Fruit fly (Drosophila melanogaster) whole organism, embryonic: ENCODE measurements around the gene CG43796.
A peak's percentile ranks its signal among the peaks of the same experiment; 100 is the strongest.

Experiments used
- Atf3 ChIP-seq: fragments of 200-800 bp; sonication (Bioruptor generic); optimal IDR thresholded peaks from 3 replicates; lab custom pipeline; 2016; ENCODE audit warnings: missing biosample characterization, missing genetic modification characterization
- CG10431 ChIP-seq: fragments of 200-800 bp; sonication (Bioruptor generic); optimal IDR thresholded peaks from 3 replicates; lab custom pipeline; 2018; ENCODE audit warnings: missing biosample characterization, mild to moderate bottlenecking, missing genetic modification characterization
- CG12219 ChIP-seq: fragments of 200-800 bp; sonication (Bioruptor generic); optimal IDR thresholded peaks from 3 replicates; lab custom pipeline; 2018; ENCODE audit warnings: missing biosample characterization, mild to moderate bottlenecking, missing genetic modification characterization
- CG12659 ChIP-seq: fragments of 200-800 bp; sonication (Bioruptor generic); optimal IDR thresholded peaks from 3 replicates; lab custom pipeline; 2017; ENCODE audit warnings: mild to moderate bottlenecking, missing biosample characterization, missing genetic modification reagents, missing genetic modification characterization
- CG13123 ChIP-seq: fragments of 200-800 bp; sonication (Bioruptor generic); optimal IDR thresholded peaks from 2 replicates; lab custom pipeline; 2016; ENCODE audit warnings: missing biosample characterization, missing genetic modification characterization
- CG13296 ChIP-seq: fragments of 200-800 bp; sonication (Bioruptor generic); optimal IDR thresholded peaks from 3 replicates; lab custom pipeline; 2018; ENCODE audit warnings: missing biosample characterization, mild to moderate bottlenecking, missing genetic modification characterization
- CG14441 ChIP-seq: fragments of 200-800 bp; sonication (Bioruptor generic); IDR thresholded peaks from 2 replicates; pipeline ENCODE4 v1.3.6; 2022; ENCODE audit warnings: missing biosample characterization, missing genetic modification characterization
- CG14710 ChIP-seq: fragments of 200-800 bp; sonication (Bioruptor generic); optimal IDR thresholded peaks from 3 replicates; lab custom pipeline; 2019; ENCODE audit warnings: missing biosample characterization, mild to moderate bottlenecking, missing genetic modification characterization, moderate library complexity
- CG15073 ChIP-seq: fragments of 200-800 bp; sonication (Bioruptor generic); optimal IDR thresholded peaks from 2 replicates; lab custom pipeline; 2016; ENCODE audit warnings: missing biosample characterization, missing genetic modification characterization
- CG1529 ChIP-seq: fragments of 200-800 bp; sonication (Bioruptor generic); optimal IDR thresholded peaks from 3 replicates; lab custom pipeline; 2018; ENCODE audit warnings: missing biosample characterization, missing genetic modification characterization
- CG15479 ChIP-seq: fragments of 200-800 bp; sonication (Bioruptor generic); optimal IDR thresholded peaks from 3 replicates; lab custom pipeline; 2019; ENCODE audit warnings: missing biosample characterization, mild to moderate bottlenecking, missing genetic modification characterization, moderate library complexity
- CG1602 ChIP-seq: fragments of 200-800 bp; sonication (Bioruptor generic); optimal IDR thresholded peaks from 3 replicates; lab custom pipeline; 2016; ENCODE audit warnings: missing biosample characterization, missing genetic modification characterization
- CG1603 ChIP-seq: fragments of 200-800 bp; sonication (Bioruptor generic); optimal IDR thresholded peaks from 2 replicates; lab custom pipeline; 2019; ENCODE audit warnings: missing biosample characterization, mild to moderate bottlenecking, missing genetic modification characterization, moderate library complexity
- CG17385 ChIP-seq: fragments of 200-800 bp; sonication (Bioruptor generic); optimal IDR thresholded peaks from 3 replicates; lab custom pipeline; 2018; ENCODE audit warnings: missing biosample characterization, mild to moderate bottlenecking, missing genetic modification characterization
- CG33213 ChIP-seq: fragments of 200-800 bp; sonication (Bioruptor generic); optimal IDR thresholded peaks from 3 replicates; lab custom pipeline; 2016; ENCODE audit warnings: missing biosample characterization, missing genetic modification characterization
- CG34376 ChIP-seq: fragments of 200-800 bp; sonication (Bioruptor generic); optimal IDR thresholded peaks from 2 replicates; lab custom pipeline; 2018; ENCODE audit warnings: missing biosample characterization, mild to moderate bottlenecking, missing genetic modification characterization
- CG34422 ChIP-seq: fragments of 200-800 bp; sonication (Bioruptor generic); IDR thresholded peaks from 3 replicates; pipeline ENCODE4 v1.3.6; 2022; ENCODE audit warnings: missing biosample characterization, missing genetic modification characterization
- CG43689 ChIP-seq: fragments of 200-800 bp; sonication (Bioruptor generic); IDR thresholded peaks from 2 replicates; pipeline ENCODE4 v1.3.6; 2022; ENCODE audit warnings: missing biosample characterization, missing genetic modification characterization
- CG4707 ChIP-seq: fragments of 200-800 bp; sonication (Bioruptor generic); optimal IDR thresholded peaks from 2 replicates; lab custom pipeline; 2018; ENCODE audit warnings: missing biosample characterization, mild to moderate bottlenecking, missing genetic modification characterization, moderate library complexity
- CG4854 ChIP-seq: fragments of 200-800 bp; sonication (Bioruptor generic); optimal IDR thresholded peaks from 2 replicates; lab custom pipeline; 2016; ENCODE audit warnings: missing biosample characterization, missing genetic modification characterization, inconsistent platforms
- CG6854 ChIP-seq: fragments of 200-800 bp; sonication (Bioruptor generic); optimal IDR thresholded peaks from 3 replicates; lab custom pipeline; 2017; ENCODE audit warnings: missing biosample characterization, mild to moderate bottlenecking, missing genetic modification characterization
- CG8089 ChIP-seq: fragments of 200-800 bp; sonication (Bioruptor generic); optimal IDR thresholded peaks from 3 replicates; lab custom pipeline; 2016; ENCODE audit warnings: missing biosample characterization, missing genetic modification characterization
- CG9876 ChIP-seq: fragments of 200-800 bp; sonication (Bioruptor generic); optimal IDR thresholded peaks from 2 replicates; lab custom pipeline; 2016; ENCODE audit warnings: missing biosample characterization, missing genetic modification characterization
- CTCF ChIP-seq: fragments of 200-800 bp; sonication (Bioruptor generic); optimal IDR thresholded peaks from 2 replicates; lab custom pipeline; 2017; ENCODE audit warnings: missing biosample characterization, mild to moderate bottlenecking, missing genetic modification characterization, moderate library complexity
- Dfd ChIP-seq, 2 experiments: fragments of >200 bp; optimal IDR thresholded peaks; 2 replicates each; lab custom pipeline; 2017; ENCODE audit warnings: missing biosample characterization in 2 of 2, missing genetic modification characterization in 2 of 2
- Drgx ChIP-seq: fragments of 200-800 bp; sonication (Bioruptor generic); IDR thresholded peaks from 2 replicates; pipeline ENCODE4 v1.3.6; 2022; ENCODE audit warnings: missing biosample characterization, missing genetic modification characterization
- Elba2 ChIP-seq: fragments of 200-800 bp; sonication (Bioruptor generic); optimal IDR thresholded peaks from 3 replicates; lab custom pipeline; 2016; ENCODE audit warnings: missing biosample characterization, missing genetic modification characterization
- HLH54F ChIP-seq: fragments of 200-800 bp; sonication (Bioruptor generic); optimal IDR thresholded peaks from 3 replicates; lab custom pipeline; 2016; ENCODE audit warnings: missing biosample characterization, missing genetic modification characterization
- HLHmδ ChIP-seq: fragments of 200-800 bp; sonication (Bioruptor generic); optimal IDR thresholded peaks from 2 replicates; lab custom pipeline; 2018; ENCODE audit warnings: missing biosample characterization, mild to moderate bottlenecking, missing genetic modification characterization, moderate library complexity
- Hey ChIP-seq: fragments of 200-800 bp; sonication (Bioruptor generic); optimal IDR thresholded peaks from 3 replicates; lab custom pipeline; 2018; ENCODE audit warnings: missing biosample characterization, mild to moderate bottlenecking, missing genetic modification characterization
- Hmr ChIP-seq: fragments of 200-800 bp; sonication (Bioruptor generic); optimal IDR thresholded peaks from 3 replicates; lab custom pipeline; 2017; ENCODE audit warnings: mild to moderate bottlenecking, missing biosample characterization, missing genetic modification reagents, missing genetic modification characterization
- Poxn ChIP-seq: fragments of 200-800 bp; sonication (Bioruptor generic); IDR thresholded peaks from 2 replicates; pipeline ENCODE4 v1.3.6; 2022; ENCODE audit warnings: missing biosample characterization, missing genetic modification characterization
- Spps ChIP-seq: fragments of 200-800 bp; sonication (Bioruptor generic); optimal IDR thresholded peaks from 2 replicates; lab custom pipeline; 2018; ENCODE audit warnings: missing biosample characterization, mild to moderate bottlenecking, missing genetic modification characterization
- Sry-β ChIP-seq: fragments of 200-800 bp; sonication (Bioruptor generic); optimal IDR thresholded peaks from 2 replicates; lab custom pipeline; 2018; ENCODE audit warnings: missing biosample characterization, mild to moderate bottlenecking, missing genetic modification characterization, moderate library complexity
- TFAM ChIP-seq: fragments of 200-800 bp; sonication (Bioruptor generic); optimal IDR thresholded peaks from 2 replicates; lab custom pipeline; 2017; ENCODE audit warnings: missing biosample characterization, missing genetic modification characterization, inconsistent platforms
- aop ChIP-seq: fragments of 200-800 bp; sonication (Bioruptor generic); IDR thresholded peaks from 2 replicates; pipeline ENCODE4 v1.3.6; 2022; ENCODE audit warnings: missing biosample characterization, missing genetic modification characterization
- ash1 ChIP-seq: fragments of 200-800 bp; sonication (Bioruptor generic); optimal IDR thresholded peaks from 2 replicates; lab custom pipeline; 2018; ENCODE audit warnings: missing biosample characterization, mild to moderate bottlenecking, missing genetic modification characterization
- ato ChIP-seq: fragments of 200-800 bp; sonication (Bioruptor generic); IDR thresholded peaks from 2 replicates; pipeline ENCODE4 v1.3.6; 2022; ENCODE audit warnings: missing biosample characterization, missing genetic modification characterization; ENCODE audit not compliant: partially characterized antibody
- corto ChIP-seq: fragments of 200-800 bp; sonication (Bioruptor generic); optimal IDR thresholded peaks from 2 replicates; lab custom pipeline; 2016; ENCODE audit warnings: missing biosample characterization, mild to moderate bottlenecking, missing genetic modification characterization, moderate library complexity
- emc ChIP-seq: fragments of 200-800 bp; sonication (Bioruptor generic); optimal IDR thresholded peaks from 2 replicates; lab custom pipeline; 2016; ENCODE audit warnings: missing biosample characterization, missing genetic modification characterization
- hth ChIP-seq: fragments of >200 bp; optimal IDR thresholded peaks from 2 replicates; lab custom pipeline; 2017; ENCODE audit warnings: inconsistent platforms
- kah ChIP-seq: fragments of 200-800 bp; sonication (Bioruptor generic); optimal IDR thresholded peaks from 2 replicates; lab custom pipeline; 2018; ENCODE audit warnings: missing biosample characterization, mild to moderate bottlenecking, missing genetic modification characterization
- nmo ChIP-seq: fragments of 200-800 bp; sonication (Bioruptor generic); optimal IDR thresholded peaks from 2 replicates; lab custom pipeline; 2018; ENCODE audit warnings: missing biosample characterization, mild to moderate bottlenecking, missing genetic modification characterization, moderate library complexity
- oc ChIP-seq: fragments of 200-800 bp; sonication (Bioruptor generic); optimal IDR thresholded peaks from 2 replicates; lab custom pipeline; 2018; ENCODE audit warnings: missing biosample characterization, mild to moderate bottlenecking, missing genetic modification characterization, moderate library complexity
- pnt ChIP-seq: fragments of 200-800 bp; sonication (Bioruptor generic); optimal IDR thresholded peaks from 3 replicates; lab custom pipeline; 2016; ENCODE audit warnings: missing biosample characterization, missing genetic modification characterization
- pum ChIP-seq: fragments of 200-800 bp; sonication (Bioruptor generic); optimal IDR thresholded peaks from 2 replicates; lab custom pipeline; 2016; ENCODE audit warnings: missing biosample characterization, missing genetic modification characterization
- repo ChIP-seq: fragments of 200-800 bp; sonication (Bioruptor generic); optimal IDR thresholded peaks from 2 replicates; lab custom pipeline; 2016; ENCODE audit warnings: missing biosample characterization, missing genetic modification characterization
- row ChIP-seq: fragments of 200-800 bp; sonication (Bioruptor generic); IDR thresholded peaks from 3 replicates; pipeline ENCODE4 v1.3.6; 2022; ENCODE audit warnings: missing biosample characterization, missing genetic modification characterization
- slbo ChIP-seq: fragments of 200-800 bp; sonication (Bioruptor generic); IDR thresholded peaks from 2 replicates; pipeline ENCODE4 v1.3.6; 2022; ENCODE audit warnings: missing biosample characterization, missing genetic modification characterization
- so ChIP-seq: fragments of 200-800 bp; sonication (Bioruptor generic); IDR thresholded peaks from 3 replicates; pipeline ENCODE4 v1.3.6; 2022; ENCODE audit warnings: missing biosample characterization, missing genetic modification characterization
- tna ChIP-seq: fragments of 200-800 bp; sonication (Bioruptor generic); IDR thresholded peaks from 2 replicates; pipeline ENCODE4 v1.3.6; 2022; ENCODE audit warnings: missing biosample characterization, missing genetic modification characterization; ENCODE audit not compliant: partially characterized antibody
- twi ChIP-seq: fragments of 200-800 bp; optimal IDR thresholded peaks from 2 replicates; lab custom pipeline; 2019; ENCODE audit warnings: missing biosample characterization, mild to moderate bottlenecking, missing genetic modification characterization, moderate library complexity

Gene CG43796

dm6 chr2L:8521724-8522309, 39.6 kb downstream of the CG43796 start, which contains the start of gene Acer (continued):
- TF ChIP-seq emc (GFP tag; lab: Kevin White, UChicago) (no peak), pum (GFP tag; lab: Kevin White, UChicago) (no peak), slbo (GFP tag; lab: Robert Waterston, UW) (no peak), CG13123 (GFP tag; lab: Kevin White, UChicago) (no peak), CG9876 (GFP tag; lab: Kevin White, UChicago) (no peak), CG10431 (GFP tag; lab: Kevin White, UChicago) (no peak), CG4854 (no peak), Drgx (GFP tag; lab: Robert Waterston, UW) (no peak), CG8089 (GFP tag; lab: Kevin White, UChicago) (no peak), CG4707 (GFP tag; lab: Kevin White, UChicago) (no peak), CG1603 (tag; lab: Kevin White, UChicago) (no peak), HLHmδ (GFP tag; lab: Kevin White, UChicago) (no peak), so (GFP tag; lab: Robert Waterston, UW) (no peak), Spps (tag; lab: Kevin White, UChicago) (no peak), Sry-β (GFP tag; lab: Kevin White, UChicago) (no peak), ato (no peak; the same call in 1 of the 2 replicates), CG14710 (tag; lab: Kevin White, UChicago) (peak; percentile 41), CG12219 (GFP tag; lab: Kevin White, UChicago) (no peak), CG1529 (GFP tag; lab: Kevin White, UChicago) (no peak), CG6854 (no peak), twi (tag; lab: Kevin White, UChicago) (no peak), Hey (tag; lab: Kevin White, UChicago) (no peak), corto (GFP tag; lab: Kevin White, UChicago) (no peak), CG34422 (GFP tag; lab: Robert Waterston, UW) (peak; percentile 53; the same call in 1 of the 3 replicates), HLH54F (GFP tag; lab: Kevin White, UChicago) (no peak), nmo (peak; percentile 20), CG34376 (GFP tag; lab: Kevin White, UChicago) (peak; percentile 64), CG15479 (peak; percentile 89), CG12659 (peak; percentile 32), pnt (GFP tag; lab: Kevin White, UChicago) (no peak), repo (GFP tag; lab: Kevin White, UChicago) (no peak), Atf3 (GFP tag; lab: Kevin White, UChicago) (no peak), CG14441 (GFP tag; lab: Robert Waterston, UW) (0 out of 2 replicates have a peak, but pooled peaks have one; percentile 12), CG43689 (no peak), Elba2 (GFP tag; lab: Kevin White, UChicago) (no peak), CG17385 (GFP tag; lab: Kevin White, UChicago) (peak; percentile 5), TFAM (no peak), kah (GFP tag; lab: Kevin White, UChicago) (peak; percentile 15), CG33213 (GFP tag; lab: Kevin White, UChicago) (no peak), CG15073 (GFP tag; lab: Kevin White, UChicago) (no peak), Hmr (GFP tag; lab: Kevin White, UChicago) (no peak), hth (lab: Kevin White, UChicago) (no peak), Poxn (no peak), oc (tag; lab: Kevin White, UChicago) (peak; percentile 28), CG13296 (peak; percentile 22), tna (peak; percentile 13; the same call in 1 of the 2 replicates), ash1 (GFP tag; lab: Kevin White, UChicago) (no peak), aop (no peak), CG1602 (GFP tag; lab: Kevin White, UChicago) (no peak), Dfd (GFP tag; optimal IDR thresholded peaks at IDR 0.05; lab: Kevin White, UChicago) (no peak), CTCF (no peak), row (peak; percentile 34; the same call in 1 of the 3 replicates)
